Worm (Caenorhabditis elegans): ENCODE data around the gene F57A10.4.

ce11 chrV:15733568-15733967 is 35.7 kb upstream of the F57A10.4 start, which contains the start of gene T23D5.3:
- TF ChIP-seq ztf-11 (tag; optimal IDR thresholded peaks at IDR 0.05): no peak
- TF ChIP-seq lin-39 (tag; optimal IDR thresholded peaks at IDR 0.05): no peak
- TF ChIP-seq tbx-2 (tag; optimal IDR thresholded peaks at IDR 0.05): no peak
- TF ChIP-seq zag-1 (tag; optimal IDR thresholded peaks at IDR 0.05): no peak
- TF ChIP-seq rnt-1 (tag; optimal IDR thresholded peaks at IDR 0.05): no peak
- TF ChIP-seq C16A3.4 (tag; optimal IDR thresholded peaks at IDR 0.05): no peak
- no peak for TF ChIP-seq nhr-11 (tag; optimal IDR thresholded peaks at IDR 0.05)
- no peak for TF ChIP-seq nhr-28 (tag; optimal IDR thresholded peaks at IDR 0.05)
- TF ChIP-seq jun-1 (tag; optimal IDR thresholded peaks at IDR 0.05): no peak

All from whole organism, L1 larva.